Fruit fly (Drosophila melanogaster): ENCODE results near the gene CG32988.

CG32988 gene

DNA sequence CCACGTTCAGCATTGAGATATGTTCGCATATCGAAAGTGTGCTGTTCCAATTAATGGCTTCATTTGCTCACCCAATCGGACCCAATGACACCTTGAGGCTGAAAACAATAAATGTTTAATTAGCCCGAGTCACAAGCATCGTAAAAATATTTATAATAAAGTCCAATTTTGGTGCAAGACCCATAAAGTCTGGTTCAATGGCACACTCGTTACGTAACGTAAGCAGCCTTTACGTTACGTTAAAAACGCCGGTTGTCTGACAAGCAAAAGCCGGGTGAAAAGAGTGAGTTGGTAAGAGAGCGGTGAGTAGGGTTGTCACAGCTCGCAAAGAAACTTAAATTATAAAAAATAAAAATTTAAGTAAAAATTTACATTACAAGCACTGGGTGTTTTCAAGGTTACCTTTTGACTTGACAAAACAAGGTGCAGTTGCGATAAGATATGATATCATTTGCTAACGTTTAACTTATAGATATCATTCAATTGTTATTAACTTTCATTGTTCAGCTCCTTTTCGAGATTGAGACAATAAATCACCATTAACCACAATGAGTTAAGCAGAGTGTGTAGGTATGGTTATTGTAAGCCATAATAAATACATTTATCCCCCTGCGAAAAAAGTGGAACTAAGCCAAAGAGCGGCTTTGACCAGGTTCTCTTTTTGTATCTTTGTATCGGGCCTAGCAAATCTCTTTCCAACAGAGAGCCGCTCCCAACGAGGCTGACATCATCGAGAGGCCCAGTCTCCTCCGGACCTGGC lies 33.5 kb downstream of the CG32988 start (continued):
- no peak for TF ChIP-seq CG13287 (GFP tag; IDR thresholded peaks at IDR 0.05; ENCODE audit: partially characterized antibody)
- peak; percentile 53 for TF ChIP-seq nmo (GFP tag; optimal IDR thresholded peaks at IDR 0.05)
- no peak for TF ChIP-seq CG4820 (GFP tag; optimal IDR thresholded peaks at IDR 0.05)
- no peak for TF ChIP-seq tup (GFP tag; optimal IDR thresholded peaks at IDR 0.05)
- peak; percentile 16 for TF ChIP-seq fd3F (GFP tag; optimal IDR thresholded peaks at IDR 0.05)
- no peak for TF ChIP-seq ro (GFP tag; IDR thresholded peaks at IDR 0.05)
- TF ChIP-seq CG31388 (GFP tag; optimal IDR thresholded peaks at IDR 0.05) = no peak
- TF ChIP-seq Med (GFP tag) = peak; percentile 25
- TF ChIP-seq CG8924 (tag; optimal IDR thresholded peaks at IDR 0.05) = peak; percentile 34
- TF ChIP-seq CG10147 (GFP tag; optimal IDR thresholded peaks at IDR 0.05) = peak; percentile 58
- TF ChIP-seq gfzf (GFP tag; optimal IDR thresholded peaks at IDR 0.05) = no peak
- TF ChIP-seq CG1602 (GFP tag; optimal IDR thresholded peaks at IDR 0.05) = no peak
- TF ChIP-seq pan (optimal IDR thresholded peaks at IDR 0.05) = no peak
- TF ChIP-seq pan (GFP tag; optimal IDR thresholded peaks at IDR 0.05 in 1 of 2, IDR thresholded peaks at IDR 0.05 in 1 of 2) = peak in 1 of 2 experiments; percentile 29
- peak; percentile 53 for TF ChIP-seq CG12659 (GFP tag; optimal IDR thresholded peaks at IDR 0.05)
- TF ChIP-seq CG9437 (GFP tag; optimal IDR thresholded peaks at IDR 0.05) = peak; percentile 97
- TF ChIP-seq CG1603 (tag; optimal IDR thresholded peaks at IDR 0.05) = peak; percentile 26
- TF ChIP-seq bigmax (GFP tag; optimal IDR thresholded peaks at IDR 0.05) = no peak
- TF ChIP-seq CG2120 (GFP tag; optimal IDR thresholded peaks at IDR 0.05) = peak; percentile 63
- TF ChIP-seq CG3726 (GFP tag; IDR thresholded peaks at IDR 0.05) = no peak
- no peak for TF ChIP-seq CG3847 (GFP tag; IDR thresholded peaks at IDR 0.05)
- TF ChIP-seq lilli (GFP tag; optimal IDR thresholded peaks at IDR 0.05) = peak; percentile 38
- TF ChIP-seq chm (GFP tag; IDR thresholded peaks at IDR 0.05) = no peak
- TF ChIP-seq CG3163 (GFP tag; optimal IDR thresholded peaks at IDR 0.05) = peak; percentile 93
- 0 out of 2 replicates have a peak, but pooled peaks have one; percentile 19 for TF ChIP-seq Awh (GFP tag; IDR thresholded peaks at IDR 0.05)
- no peak for TF ChIP-seq Doc3 (GFP tag; IDR thresholded peaks at IDR 0.05; ENCODE audit: partially characterized antibody)
- TF ChIP-seq Dek (tag; optimal IDR thresholded peaks at IDR 0.05) = peak; percentile 49
- TF ChIP-seq BEAF-32 (GFP tag; optimal IDR thresholded peaks at IDR 0.05) = no peak
- TF ChIP-seq so (GFP tag; IDR thresholded peaks at IDR 0.05) = no peak
- TF ChIP-seq CG14050 (GFP tag; IDR thresholded peaks at IDR 0.05) = no peak
- TF ChIP-seq ssp (GFP tag; IDR thresholded peaks at IDR 0.05) = no peak
- TF ChIP-seq trh (GFP tag; optimal IDR thresholded peaks at IDR 0.05) = no peak
- 0 out of 2 replicates have a peak, but pooled peaks have one; percentile 7 for TF ChIP-seq ranshi (GFP tag; IDR thresholded peaks at IDR 0.05)
- TF ChIP-seq CG4617 (GFP tag; optimal IDR thresholded peaks at IDR 0.05; ENCODE audit: borderline replicate concordance) = no peak
- TF ChIP-seq Rfx (GFP tag; IDR thresholded peaks at IDR 0.05) = peak; percentile 65
- no peak for TF ChIP-seq fd64A (GFP tag; optimal IDR thresholded peaks at IDR 0.05)
- TF ChIP-seq schlank (tag; optimal IDR thresholded peaks at IDR 0.05) = no peak
- no peak for TF ChIP-seq CG8944 (GFP tag; optimal IDR thresholded peaks at IDR 0.05)
- peak; percentile 21 for TF ChIP-seq CG7786 (GFP tag; optimal IDR thresholded peaks at IDR 0.05)
- no peak for TF ChIP-seq CG11085 (GFP tag; IDR thresholded peaks at IDR 0.05)
- peak; percentile 12 for TF ChIP-seq salm (tag; optimal IDR thresholded peaks at IDR 0.05)
- TF ChIP-seq run (tag; optimal IDR thresholded peaks at IDR 0.05) = peak; percentile 43
- TF ChIP-seq Oli (tag; optimal IDR thresholded peaks at IDR 0.05) = peak; percentile 58
- TF ChIP-seq Chrac-16 (GFP tag; optimal IDR thresholded peaks at IDR 0.05) = peak; percentile 18
- TF ChIP-seq CG15073 (GFP tag; optimal IDR thresholded peaks at IDR 0.05) = no peak
- TF ChIP-seq vnd (GFP tag; IDR thresholded peaks at IDR 0.05; ENCODE audit: partially characterized antibody) = no peak
- no peak for TF ChIP-seq zfh1 (GFP tag; IDR thresholded peaks at IDR 0.05)
- peak; percentile 54 for TF ChIP-seq lbe (GFP tag; optimal IDR thresholded peaks at IDR 0.05)
- TF ChIP-seq Gsc (GFP tag; IDR thresholded peaks at IDR 0.05) = no peak
- TF ChIP-seq Hsf (GFP tag; optimal IDR thresholded peaks at IDR 0.05) = peak; percentile 10
